Worm (Caenorhabditis elegans) whole organism, late embryonic: ENCODE data around the gene dos-3.

Source experiments
- C08G9.2 ChIP-seq: sonication (generic microtip); optimal IDR thresholded peaks from 2 replicates; lab custom pipeline; 2016; ENCODE audit warnings: mild to moderate bottlenecking, missing genetic modification characterization, moderate library complexity, missing compliant biosample characterization
- C38D4.7 ChIP-seq: fragments of 200-800 bp; sonication (Bioruptor generic); optimal IDR thresholded peaks from 2 replicates; lab custom pipeline; 2018; ENCODE audit warnings: mild to moderate bottlenecking, missing genetic modification characterization, moderate library complexity, missing compliant biosample characterization
- F13H6.1 ChIP-seq: sonication (generic microtip); optimal IDR thresholded peaks from 2 replicates; lab custom pipeline; 2016; ENCODE audit warnings: missing genetic modification characterization, missing compliant biosample characterization
- K02D7.2 ChIP-seq: sonication (generic microtip); optimal IDR thresholded peaks from 2 replicates; lab custom pipeline; 2017; ENCODE audit warnings: mild to moderate bottlenecking, missing genetic modification characterization, missing compliant biosample characterization
- K09A11.1 ChIP-seq: sonication (generic microtip); optimal IDR thresholded peaks from 2 replicates; lab custom pipeline; 2017; ENCODE audit warnings: antibody characterized with exemption, mild to moderate bottlenecking, missing genetic modification characterization, missing compliant biosample characterization; ENCODE audit not compliant: insufficient read depth
- Y22D7AL.16 ChIP-seq: sonication (generic microtip); optimal IDR thresholded peaks from 2 replicates; lab custom pipeline; 2016; ENCODE audit warnings: missing genetic modification characterization, missing compliant biosample characterization
- ahr-1 ChIP-seq: sonication (generic microtip); optimal IDR thresholded peaks from 2 replicates; lab custom pipeline; 2016; ENCODE audit warnings: missing genetic modification characterization, missing compliant biosample characterization
- ama-1 ChIP-seq: fragments of 150-350 bp; optimal IDR thresholded peaks from 2 replicates; lab custom pipeline; 2014
- ceh-14 ChIP-seq: sonication (generic microtip); optimal IDR thresholded peaks from 2 replicates; lab custom pipeline; 2016; ENCODE audit warnings: missing genotype, missing genetic modification characterization, missing compliant biosample characterization
- ceh-18 ChIP-seq: sonication (generic microtip); optimal IDR thresholded peaks from 2 replicates; lab custom pipeline; 2016; ENCODE audit warnings: missing genetic modification characterization, missing compliant biosample characterization
- ceh-19 ChIP-seq: fragments of 200-800 bp; sonication (Bioruptor generic); optimal IDR thresholded peaks from 2 replicates; lab custom pipeline; 2018; ENCODE audit warnings: mild to moderate bottlenecking, missing genetic modification characterization, missing compliant biosample characterization
- ceh-2 ChIP-seq: sonication (generic microtip); optimal IDR thresholded peaks from 2 replicates; lab custom pipeline; 2016; ENCODE audit warnings: missing genotype, missing genetic modification characterization, missing compliant biosample characterization
- ceh-24 ChIP-seq: sonication (generic microtip); optimal IDR thresholded peaks from 2 replicates; lab custom pipeline; 2016; ENCODE audit warnings: mild to moderate bottlenecking, missing genetic modification characterization, missing compliant biosample characterization
- ceh-30 ChIP-seq: fragments of 150-350 bp; optimal IDR thresholded peaks from 2 replicates; lab custom pipeline; 2014; ENCODE audit warnings: missing biosample characterization, missing genetic modification characterization
- ceh-34 ChIP-seq: sonication (generic microtip); optimal IDR thresholded peaks from 2 replicates; lab custom pipeline; 2016; ENCODE audit warnings: mild to moderate bottlenecking, missing genetic modification characterization, missing compliant biosample characterization
- ceh-6 ChIP-seq: fragments of 200-800 bp; sonication (Bioruptor generic); optimal IDR thresholded peaks from 2 replicates; lab custom pipeline; 2018; ENCODE audit warnings: mild to moderate bottlenecking, missing genetic modification characterization, missing compliant biosample characterization
- ceh-9 ChIP-seq: sonication (generic microtip); optimal IDR thresholded peaks from 2 replicates; lab custom pipeline; 2016; ENCODE audit warnings: mild to moderate bottlenecking, missing genetic modification characterization, inconsistent platforms, missing compliant biosample characterization
- elt-2 ChIP-seq: sonication (generic microtip); optimal IDR thresholded peaks from 2 replicates; lab custom pipeline; 2016; ENCODE audit warnings: missing genetic modification reagents, missing genetic modification characterization, missing compliant biosample characterization
- fkh-10 ChIP-seq: fragments of 150-350 bp; optimal IDR thresholded peaks from 2 replicates; lab custom pipeline; 2014; ENCODE audit warnings: missing biosample characterization, missing genetic modification reagents, missing genetic modification characterization
- fkh-6 ChIP-seq: sonication (generic microtip); optimal IDR thresholded peaks from 2 replicates; lab custom pipeline; 2016; ENCODE audit warnings: missing genetic modification characterization, missing compliant biosample characterization
- gmeb-2 ChIP-seq: sonication (generic microtip); optimal IDR thresholded peaks from 2 replicates; lab custom pipeline; 2016; ENCODE audit warnings: missing genetic modification characterization, inconsistent platforms, missing compliant biosample characterization
- hlh-13 ChIP-seq: fragments of 200-800 bp; sonication (Bioruptor generic); optimal IDR thresholded peaks from 2 replicates; lab custom pipeline; 2018; ENCODE audit warnings: mild to moderate bottlenecking, missing genetic modification characterization, missing compliant biosample characterization
- hlh-30 ChIP-seq: sonication (generic microtip); optimal IDR thresholded peaks from 2 replicates; lab custom pipeline; 2017; ENCODE audit warnings: antibody characterized with exemption, missing genetic modification characterization, missing compliant biosample characterization; ENCODE audit not compliant: insufficient read depth
- hlh-8 ChIP-seq: sonication (generic microtip); optimal IDR thresholded peaks from 2 replicates; lab custom pipeline; 2016; ENCODE audit warnings: missing genotype, missing genetic modification characterization, missing compliant biosample characterization
- madf-2 ChIP-seq: sonication (generic microtip); optimal IDR thresholded peaks from 2 replicates; lab custom pipeline; 2017; ENCODE audit warnings: missing genetic modification characterization, missing compliant biosample characterization
- nfya-1 ChIP-seq: sonication (generic microtip); optimal IDR thresholded peaks from 2 replicates; lab custom pipeline; 2017; ENCODE audit warnings: missing genetic modification characterization, mild to moderate bottlenecking, missing compliant biosample characterization, antibody characterized with exemption, moderate library complexity
- nhr-11 ChIP-seq: fragments of 150-350 bp; optimal IDR thresholded peaks from 2 replicates; lab custom pipeline; 2014; ENCODE audit warnings: missing biosample characterization, missing genetic modification characterization
- nhr-232 ChIP-seq: sonication (generic microtip); optimal IDR thresholded peaks from 2 replicates; lab custom pipeline; 2016; ENCODE audit warnings: missing genetic modification characterization, missing compliant biosample characterization
- npax-4 ChIP-seq: sonication (generic microtip); optimal IDR thresholded peaks from 2 replicates; lab custom pipeline; 2016; ENCODE audit warnings: missing genetic modification characterization, missing compliant biosample characterization
- odd-2 ChIP-seq: sonication (generic microtip); optimal IDR thresholded peaks from 2 replicates; lab custom pipeline; 2017; ENCODE audit warnings: antibody characterized with exemption, mild to moderate bottlenecking, missing genetic modification characterization, missing compliant biosample characterization
- pag-3 ChIP-seq: sonication (generic microtip); optimal IDR thresholded peaks from 2 replicates; lab custom pipeline; 2016; ENCODE audit warnings: missing compliant biosample characterization, missing genetic modification characterization, borderline replicate concordance
- pat-9 ChIP-seq: fragments of 200-800 bp; sonication (Bioruptor generic); optimal IDR thresholded peaks from 2 replicates; lab custom pipeline; 2018; ENCODE audit warnings: mild to moderate bottlenecking, missing genetic modification characterization, moderate library complexity, missing compliant biosample characterization
- pax-1 ChIP-seq: fragments of 150-350 bp; optimal IDR thresholded peaks from 2 replicates; lab custom pipeline; 2014; ENCODE audit warnings: missing biosample characterization, missing genetic modification characterization
- pqm-1 ChIP-seq: sonication (generic microtip); optimal IDR thresholded peaks from 2 replicates; lab custom pipeline; 2016; ENCODE audit warnings: missing genetic modification characterization, missing compliant biosample characterization
- sdc-2 ChIP-seq: sonication (generic microtip); optimal IDR thresholded peaks from 2 replicates; lab custom pipeline; 2016; ENCODE audit warnings: missing genotype, missing genetic modification characterization, missing compliant biosample characterization
- sox-2 ChIP-seq: fragments of 200-800 bp; sonication (Bioruptor generic); IDR thresholded peaks from 2 replicates; pipeline ENCODE4 v1.3.6; 2022; ENCODE audit warnings: missing genetic modification reagents, missing genetic modification characterization, missing compliant biosample characterization
- sox-4 ChIP-seq: sonication (generic microtip); optimal IDR thresholded peaks from 2 replicates; lab custom pipeline; 2017; ENCODE audit warnings: mild to moderate bottlenecking, missing genetic modification characterization, inconsistent platforms, missing compliant biosample characterization
- syd-9 ChIP-seq: sonication (generic microtip); optimal IDR thresholded peaks from 2 replicates; lab custom pipeline; 2016; ENCODE audit warnings: mild to moderate bottlenecking, missing genetic modification characterization, moderate library complexity, missing compliant biosample characterization
- tbx-2 ChIP-seq: sonication (generic microtip); optimal IDR thresholded peaks from 2 replicates; lab custom pipeline; 2016; ENCODE audit warnings: missing genetic modification characterization, missing compliant biosample characterization
- tbx-7 ChIP-seq: sonication (generic microtip); optimal IDR thresholded peaks from 2 replicates; lab custom pipeline; 2016; ENCODE audit warnings: missing genotype, missing genetic modification characterization, missing compliant biosample characterization
- ttx-3 ChIP-seq: sonication (generic microtip); optimal IDR thresholded peaks from 2 replicates; lab custom pipeline; 2016; ENCODE audit warnings: missing genetic modification reagents, missing genetic modification characterization, missing compliant biosample characterization
- unc-3 ChIP-seq, 2 experiments: fragments of 200-800 bp in 1 of 2; sonication (Bioruptor generic) in 1 of 2; sonication (generic microtip) in 1 of 2; conservative IDR thresholded peaks in 1 of 2; optimal IDR thresholded peaks in 1 of 2; 2 replicates each; pipeline versions ENCODE4 v1.3.6 to Lab custom; 2016 to 2022; ENCODE audit warnings: missing compliant biosample characterization in 2 of 2, missing genetic modification characterization in 2 of 2, missing genetic modification reagents in 1 of 2
- unc-42 ChIP-seq: sonication (generic microtip); optimal IDR thresholded peaks from 2 replicates; lab custom pipeline; 2016; ENCODE audit warnings: missing genotype, missing genetic modification characterization, missing compliant biosample characterization
- unc-86 ChIP-seq: sonication (generic microtip); optimal IDR thresholded peaks from 2 replicates; lab custom pipeline; 2016; ENCODE audit warnings: missing genetic modification characterization, missing compliant biosample characterization
- zip-5 ChIP-seq: sonication (generic microtip); optimal IDR thresholded peaks from 2 replicates; lab custom pipeline; 2016; ENCODE audit warnings: missing genetic modification characterization, missing compliant biosample characterization
- ztf-16 ChIP-seq: sonication (generic microtip); optimal IDR thresholded peaks from 2 replicates; lab custom pipeline; 2017; ENCODE audit warnings: missing genetic modification characterization, missing compliant biosample characterization

Gene dos-3

ce11 chrIII:839491-839890 is at the start of gene dos-3:
Gene dos-3 (minus strand): TSS chrIII:839591.
- no peak for TF ChIP-seq K09A11.1 (tag; lab: Kevin White, UChicago)
- no peak for TF ChIP-seq hlh-13
- no peak for TF ChIP-seq odd-2 (tag; lab: Kevin White, UChicago)
- TF ChIP-seq nhr-11 (tag; lab: Kevin White, UChicago), result no peak
- TF ChIP-seq tbx-7 (tag; lab: Kevin White, UChicago), result no peak
- TF ChIP-seq sdc-2 (tag; lab: Kevin White, UChicago), result no peak

- TF ChIP-seq ceh-19, result no peak
- TF ChIP-seq ceh-9, result no peak
- TF ChIP-seq pqm-1, result no peak
- TF ChIP-seq ztf-16 (tag; lab: Kevin White, UChicago), result no peak
- TF ChIP-seq syd-9, result no peak
- TF ChIP-seq fkh-6 (tag; lab: Kevin White, UChicago), result no peak
- peak; percentile 40 for TF ChIP-seq unc-42 (tag; lab: Kevin White, UChicago)
- TF ChIP-seq hlh-30 (tag; lab: Kevin White, UChicago), result peak; percentile 48
- no peak for TF ChIP-seq gmeb-2 (tag; lab: Kevin White, UChicago)
- no peak for TF ChIP-seq npax-4 (tag; lab: Kevin White, UChicago)
- TF ChIP-seq ama-1 (lab: Kevin White, UChicago), result no peak
- no peak for TF ChIP-seq nhr-232 (tag; lab: Kevin White, UChicago)
- no peak for TF ChIP-seq pag-3 (tag; lab: Kevin White, UChicago)
- no peak for TF ChIP-seq ceh-2
Measured at ce11 chrIII:888983-889549, 49.7 kb upstream of the dos-3 start.

- no peak for TF ChIP-seq ahr-1 (tag; lab: Kevin White, UChicago)
- no peak for TF ChIP-seq C08G9.2
- TF ChIP-seq ceh-18 (tag; lab: Kevin White, UChicago), result peak; percentile 42
- TF ChIP-seq ceh-34, result peak; percentile 40
- TF ChIP-seq hlh-13, result no peak
- peak; percentile 52 for TF ChIP-seq elt-2 (tag; lab: Kevin White, UChicago)
- no peak for TF ChIP-seq odd-2 (tag; lab: Kevin White, UChicago)
- peak; percentile 1 for TF ChIP-seq F13H6.1 (tag; lab: Kevin White, UChicago)
- no peak for TF ChIP-seq K02D7.2 (tag; lab: Kevin White, UChicago)
- TF ChIP-seq madf-2 (tag; lab: Kevin White, UChicago), result peak; percentile 13
- no peak for TF ChIP-seq Y22D7AL.16 (tag; lab: Kevin White, UChicago)
- peak; percentile 76 for TF ChIP-seq tbx-2 (tag; lab: Kevin White, UChicago)
- TF ChIP-seq ttx-3 (tag; lab: Kevin White, UChicago), result no peak
- TF ChIP-seq ceh-14, result peak; percentile 50
- TF ChIP-seq sox-2, result no peak
- peak; percentile 73 for TF ChIP-seq hlh-30 (tag; lab: Kevin White, UChicago)
- peak; percentile 13 for TF ChIP-seq unc-86 (tag; lab: Kevin White, UChicago)
- TF ChIP-seq ztf-16 (tag; lab: Kevin White, UChicago), result no peak
- TF ChIP-seq sox-4 (tag; lab: Kevin White, UChicago), result no peak
- no peak for TF ChIP-seq pat-9 (tag; lab: Kevin White, UChicago)
- no peak for TF ChIP-seq nhr-11 (tag; lab: Kevin White, UChicago)
- TF ChIP-seq sdc-2 (tag; lab: Kevin White, UChicago), result no peak
- no peak for TF ChIP-seq C38D4.7 (GFP tag; lab: Kevin White, UChicago)
- no peak for TF ChIP-seq ceh-24 (tag; lab: Kevin White, UChicago)
- TF ChIP-seq unc-3 (GFP tag; conservative IDR thresholded peaks at IDR 0.05; lab: Robert Waterston, UW), result no peak; the same call in 1 of the 2 replicates
- TF ChIP-seq unc-3 (tag; optimal IDR thresholded peaks at IDR 0.05; lab: Kevin White, UChicago), result peak; percentile 45
- no peak for TF ChIP-seq ama-1 (lab: Kevin White, UChicago)
- no peak for TF ChIP-seq zip-5 (tag; lab: Kevin White, UChicago)
- peak; percentile 71 for TF ChIP-seq nfya-1 (tag; lab: Kevin White, UChicago)
- peak; percentile 14 for TF ChIP-seq syd-9
- TF ChIP-seq fkh-10 (GFP tag; lab: Kevin White, UChicago), result peak; percentile 44
- TF ChIP-seq ceh-30 (tag; lab: Kevin White, UChicago), result peak; percentile 22
- no peak for TF ChIP-seq pax-1 (tag; lab: Kevin White, UChicago)
- TF ChIP-seq tbx-7 (tag; lab: Kevin White, UChicago), result no peak
- peak; percentile 73 for TF ChIP-seq unc-42 (tag; lab: Kevin White, UChicago)
- TF ChIP-seq nhr-232 (tag; lab: Kevin White, UChicago), result no peak
- no peak for TF ChIP-seq ceh-9
- TF ChIP-seq hlh-8 (tag; lab: Kevin White, UChicago), result no peak
- no peak for TF ChIP-seq ceh-6 (GFP tag; lab: Kevin White, UChicago)
Measured at ce11 chrIII:887874-888299, 48.5 kb upstream of the dos-3 start.
